Worm (Caenorhabditis elegans): ENCODE measurements around the gene clec-144.
A peak's percentile ranks its signal among the peaks of the same experiment; 100 is the strongest.

clec-144 gene

DNA sequence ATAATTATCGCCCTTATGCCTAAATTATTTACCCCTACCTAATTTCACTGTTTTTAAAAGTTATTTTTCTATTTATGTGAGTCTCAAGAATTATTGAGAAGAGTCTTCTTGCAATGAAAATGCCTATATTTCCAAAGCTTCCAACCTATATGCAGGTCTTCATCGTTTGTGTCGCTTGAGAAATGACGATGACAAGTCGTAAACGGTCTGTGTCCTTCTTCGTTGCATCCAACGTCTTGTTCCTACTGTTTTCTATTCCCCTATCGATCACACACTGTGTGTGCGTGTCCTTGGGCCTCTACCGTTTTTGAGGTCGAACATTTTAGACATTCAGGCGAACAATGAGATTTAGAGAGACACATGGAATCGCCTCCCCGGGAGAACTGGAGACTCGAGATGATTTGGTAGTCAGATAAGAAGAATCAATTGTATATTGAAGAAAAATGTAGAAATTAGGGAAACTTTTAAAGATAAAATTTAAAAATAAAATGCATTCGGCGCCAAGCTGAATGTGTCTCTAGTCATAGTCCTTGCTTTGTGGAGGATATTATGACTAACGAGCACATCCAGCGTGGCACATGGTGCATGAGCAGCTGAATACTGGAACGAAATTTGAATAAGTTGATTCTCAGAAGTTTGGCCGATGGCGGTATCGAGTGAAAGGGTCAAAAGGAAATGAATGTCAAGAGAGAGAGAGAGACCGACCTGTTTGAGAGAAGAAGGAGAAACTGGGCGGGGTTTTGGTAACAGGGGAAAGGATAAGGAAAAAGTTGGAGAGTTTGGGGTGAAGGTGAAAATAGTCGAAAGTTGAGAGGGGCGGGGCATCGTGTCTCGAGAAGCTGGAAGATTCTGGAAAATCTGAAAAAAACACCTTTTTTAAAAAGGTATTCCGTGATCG is 48.3 kb upstream of the clec-144 start (continued):
- TF ChIP-seq snpc-4 (tag; optimal IDR thresholded peaks at IDR 0.05) (no peak), gei-8 (GFP tag; optimal IDR thresholded peaks at IDR 0.05) (no peak), sdz-12 (GFP tag; optimal IDR thresholded peaks at IDR 0.05) (no peak), mes-2 (tag; optimal IDR thresholded peaks at IDR 0.05; ENCODE audit: poor library complexity, severe bottlenecking) (peak; percentile 32), snpc-1.2 (GFP tag; IDR thresholded peaks at IDR 0.05) (peak; percentile 7; the same call in 1 of the 2 replicates), unc-62 (GFP tag; optimal IDR thresholded peaks at IDR 0.05 in 1 of 2) (peak in 1 of 2 experiments; percentile 60), unc-62 (tag; optimal IDR thresholded peaks at IDR 0.05) (no peak), spr-1 (tag; optimal IDR thresholded peaks at IDR 0.05) (peak; percentile 35), lir-3 (tag; optimal IDR thresholded peaks at IDR 0.05) (no peak), pqm-1 (tag; optimal IDR thresholded peaks at IDR 0.05) (no peak), dmd-6 (GFP tag; IDR thresholded peaks at IDR 0.05) (no peak), T26A8.4 (GFP tag; IDR thresholded peaks at IDR 0.05) (no peak), ctbp-1 (GFP tag; IDR thresholded peaks at IDR 0.05) (no peak), nhr-11 (tag; optimal IDR thresholded peaks at IDR 0.05) (no peak), nhr-48 (tag; optimal IDR thresholded peaks at IDR 0.05) (peak; percentile 12), nhr-77 (tag; optimal IDR thresholded peaks at IDR 0.05) (no peak), nhr-28 (tag; optimal IDR thresholded peaks at IDR 0.05) (no peak), mep-1 (tag; optimal IDR thresholded peaks at IDR 0.05) (no peak), tra-1 (GFP tag; IDR thresholded peaks at IDR 0.05) (0 out of 2 replicates have a peak, but pooled peaks have one; percentile 12), Y75B8A.6 (GFP tag; IDR thresholded peaks at IDR 0.05) (no peak), lin-29 (GFP tag; IDR thresholded peaks at IDR 0.05) (no peak), nhr-41 (GFP tag; IDR thresholded peaks at IDR 0.05) (no peak), pha-4 (GFP tag; IDR thresholded peaks at IDR 0.05) (peak; percentile 63; the same call in 1 of the 2 replicates), pha-4 (tag; optimal IDR thresholded peaks at IDR 0.05) (no peak), madf-5 (GFP tag; IDR thresholded peaks at IDR 0.05) (peak in 1 of 2 experiments; percentile 70; a peak in 1 of 4 replicates), ZK546.5 (tag; optimal IDR thresholded peaks at IDR 0.05) (no peak), hlh-11 (tag; optimal IDR thresholded peaks at IDR 0.05) (no peak), set-16 (GFP tag; IDR thresholded peaks at IDR 0.05) (no peak), ZK337.2 (GFP tag; IDR thresholded peaks at IDR 0.05) (no peak), zip-2 (tag; optimal IDR thresholded peaks at IDR 0.05) (no peak), Y48G9A.11 (GFP tag; IDR thresholded peaks at IDR 0.05) (peak; percentile 36; the same call in 1 of the 2 replicates), lin-1 (GFP tag; IDR thresholded peaks at IDR 0.05) (no peak), lin-39 (tag; optimal IDR thresholded peaks at IDR 0.05) (no peak), D1046.2 (GFP tag; IDR thresholded peaks at IDR 0.05) (peak; percentile 59; the same call in 1 of the 2 replicates), Y5F2A.4 (GFP tag; optimal IDR thresholded peaks at IDR 0.05) (peak; percentile 23), mdl-1 (tag; optimal IDR thresholded peaks at IDR 0.05) (no peak), egl-27 (tag; optimal IDR thresholded peaks at IDR 0.05) (no peak), vab-7 (GFP tag; IDR thresholded peaks at IDR 0.05) (no peak), nhr-25 (tag; optimal IDR thresholded peaks at IDR 0.05; ENCODE audit: borderline replicate concordance, insufficient read depth) (no peak), daf-8 (GFP tag; IDR thresholded peaks at IDR 0.05) (no peak)

DNA sequence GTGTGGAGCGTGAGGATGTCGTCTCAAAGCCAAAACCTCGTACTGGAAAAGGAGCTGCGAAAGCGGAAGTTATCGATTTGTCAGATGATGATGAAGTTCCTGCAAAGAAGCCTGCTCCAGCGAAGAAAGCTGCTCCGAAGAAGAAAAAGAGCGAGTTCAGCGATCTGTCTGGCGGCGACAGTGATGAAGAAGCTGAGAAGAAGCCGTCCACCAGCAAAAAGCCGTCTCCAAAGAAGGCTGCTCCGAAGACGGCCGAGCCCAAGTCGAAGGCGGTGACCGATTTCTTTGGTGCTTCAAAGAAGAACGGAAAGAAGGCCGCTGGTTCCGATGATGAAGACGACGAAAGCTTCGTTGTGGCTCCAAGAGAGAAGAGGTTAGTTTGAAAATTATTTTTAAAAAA is 47.4 kb upstream of the clec-144 start:
- TF ChIP-seq daf-19 (GFP tag; conservative IDR thresholded peaks at IDR 0.05) (no peak), unc-62 (GFP tag; optimal IDR thresholded peaks at IDR 0.05 in 1 of 2) (peak in 1 of 2 experiments; percentile 22), unc-62 (tag; optimal IDR thresholded peaks at IDR 0.05) (no peak), aly-2 (tag; optimal IDR thresholded peaks at IDR 0.05) (peak; percentile 88), tra-1 (GFP tag; IDR thresholded peaks at IDR 0.05) (0 out of 2 replicates have a peak, but pooled peaks have one; percentile 8), set-16 (GFP tag; IDR thresholded peaks at IDR 0.05) (peak; percentile 80)
